Worm (Caenorhabditis elegans) whole organism, midembryonic: ENCODE results near the gene egl-8.

Experiments
- T22C8.4 ChIP-seq: fragments of 200-800 bp; sonication (Bioruptor generic); IDR thresholded peaks from 2 replicates; pipeline ENCODE4 v1.3.6; 2022; ENCODE audit warnings: missing genetic modification characterization, missing compliant biosample characterization
- cog-1 ChIP-seq: sonication (generic microtip); optimal IDR thresholded peaks from 2 replicates; lab custom pipeline; 2016; ENCODE audit warnings: missing genetic modification characterization, missing compliant biosample characterization
- flt-1 ChIP-seq: fragments of 200-800 bp; sonication (Bioruptor generic); IDR thresholded peaks from 2 replicates; pipeline ENCODE4 v1.3.6; 2022; ENCODE audit warnings: missing genetic modification characterization, missing compliant biosample characterization
- klf-2 ChIP-seq: fragments of 200-800 bp; sonication (Bioruptor generic); conservative IDR thresholded peaks from 2 replicates; pipeline ENCODE4 v1.3.6; 2022; ENCODE audit warnings: missing genetic modification reagents, missing genetic modification characterization, missing compliant biosample characterization
- med-1 ChIP-seq: sonication (generic microtip); optimal IDR thresholded peaks from 2 replicates; lab custom pipeline; 2017; ENCODE audit warnings: missing genetic modification characterization, mild to moderate bottlenecking, missing compliant biosample characterization, antibody characterized with exemption, missing genetic modification reagents; ENCODE audit not compliant: insufficient read depth

DNA sequence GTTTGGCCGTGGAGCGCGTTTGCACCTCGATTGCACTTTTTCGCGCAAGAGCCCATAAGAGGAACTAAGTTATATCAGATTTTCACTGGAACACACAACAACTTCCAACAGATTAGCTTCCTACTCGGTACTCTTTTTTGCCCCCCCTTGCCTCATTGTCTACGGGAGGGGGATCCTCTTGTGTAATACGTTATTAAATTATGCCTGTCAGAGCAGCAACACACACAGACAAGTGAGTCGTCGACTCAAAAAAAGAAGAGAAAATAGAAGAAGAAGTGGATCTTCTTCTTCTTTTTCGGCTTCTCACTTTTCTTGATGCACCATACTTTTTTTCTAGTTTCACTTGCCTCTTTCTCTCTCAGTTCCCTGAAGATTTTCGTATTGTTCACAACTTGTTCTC lies 9.5 kb upstream of the egl-8 start:
- no peak for TF ChIP-seq cog-1 (tag; lab: Kevin White, UChicago)
- no peak for TF ChIP-seq T22C8.4 (GFP tag; lab: Robert Waterston, UW)
- TF ChIP-seq klf-2 (GFP tag; lab: Robert Waterston, UW) = no peak
- no peak for TF ChIP-seq flt-1 (GFP tag; lab: Robert Waterston, UW)
- no peak for TF ChIP-seq med-1 (GFP tag; lab: Kevin White, UChicago)
